Fruit fly (Drosophila melanogaster) whole organism, embryonic: ENCODE measurements around the gene CG10802.

Source experiments
- Adf1 ChIP-seq: fragments of 200-800 bp; sonication (Bioruptor generic); IDR thresholded peaks from 2 replicates; pipeline ENCODE4 v1.3.6; 2022; ENCODE audit warnings: missing biosample characterization, missing genetic modification characterization
- Atf6 ChIP-seq: fragments of 200-800 bp; sonication (Bioruptor generic); IDR thresholded peaks from 2 replicates; pipeline ENCODE4 v1.3.6; 2022; ENCODE audit warnings: missing biosample characterization, missing genetic modification characterization
- CG11504 ChIP-seq: fragments of 200-800 bp; sonication (Bioruptor generic); optimal IDR thresholded peaks from 3 replicates; lab custom pipeline; 2019; ENCODE audit warnings: missing biosample characterization, mild to moderate bottlenecking, missing genetic modification characterization, moderate library complexity
- CG11560 ChIP-seq: fragments of 200-800 bp; sonication (Bioruptor generic); IDR thresholded peaks from 3 replicates; pipeline ENCODE4 v1.3.6; 2022; ENCODE audit warnings: missing biosample characterization, missing genetic modification characterization
- CG14050 ChIP-seq: fragments of 200-800 bp; sonication (Bioruptor generic); IDR thresholded peaks from 3 replicates; pipeline ENCODE4 v1.3.6; 2022; ENCODE audit warnings: missing biosample characterization, missing genetic modification characterization
- CG16813 ChIP-seq: fragments of 200-800 bp; sonication (Bioruptor generic); IDR thresholded peaks from 3 replicates; pipeline ENCODE4 v1.3.6; 2022; ENCODE audit warnings: missing biosample characterization, missing genetic modification characterization; ENCODE audit not compliant: partially characterized antibody
- CG16863 ChIP-seq: fragments of 200-800 bp; sonication (Bioruptor generic); optimal IDR thresholded peaks from 3 replicates; lab custom pipeline; 2016; ENCODE audit warnings: missing biosample characterization, missing genetic modification characterization
- CG17361 ChIP-seq: fragments of 200-800 bp; sonication (Bioruptor generic); IDR thresholded peaks from 3 replicates; pipeline ENCODE4 v1.3.6; 2022; ENCODE audit warnings: missing biosample characterization, missing genetic modification characterization
- CG2129 ChIP-seq: fragments of 200-800 bp; sonication (Bioruptor generic); IDR thresholded peaks from 2 replicates; pipeline ENCODE4 v1.3.6; 2022; ENCODE audit warnings: missing biosample characterization, missing genetic modification characterization; ENCODE audit not compliant: partially characterized antibody
- CG2678 ChIP-seq: fragments of 200-800 bp; sonication (Bioruptor generic); optimal IDR thresholded peaks from 3 replicates; lab custom pipeline; 2019; ENCODE audit warnings: missing biosample characterization, mild to moderate bottlenecking, missing genetic modification characterization, moderate library complexity
- CG2712 ChIP-seq: fragments of 200-800 bp; optimal IDR thresholded peaks from 3 replicates; lab custom pipeline; 2019; ENCODE audit warnings: missing biosample characterization, mild to moderate bottlenecking, missing genetic modification characterization, moderate library complexity
- CG30020 ChIP-seq: fragments of 200-800 bp; optimal IDR thresholded peaks from 2 replicates; lab custom pipeline; 2019; ENCODE audit warnings: missing biosample characterization, mild to moderate bottlenecking, missing genetic modification characterization, moderate library complexity
- CG3065 ChIP-seq: fragments of 200-800 bp; sonication (Bioruptor generic); optimal IDR thresholded peaks from 2 replicates; lab custom pipeline; 2016; ENCODE audit warnings: missing biosample characterization, missing genetic modification characterization
- CG3163 ChIP-seq: fragments of 200-800 bp; sonication (Bioruptor generic); optimal IDR thresholded peaks from 3 replicates; lab custom pipeline; 2016; ENCODE audit warnings: missing biosample characterization, missing genetic modification characterization
- CG3838 ChIP-seq: fragments of 200-800 bp; sonication (Bioruptor generic); optimal IDR thresholded peaks from 3 replicates; lab custom pipeline; 2016; ENCODE audit warnings: missing biosample characterization, missing genetic modification characterization
- CG6765 ChIP-seq: fragments of 200-800 bp; sonication (Bioruptor generic); optimal IDR thresholded peaks from 3 replicates; lab custom pipeline; 2017; ENCODE audit warnings: missing biosample characterization, mild to moderate bottlenecking, missing genetic modification characterization
- CG6791 ChIP-seq: fragments of 200-800 bp; sonication (Bioruptor generic); IDR thresholded peaks from 3 replicates; pipeline ENCODE4 v1.3.6; 2022; ENCODE audit warnings: missing biosample characterization, missing genetic modification characterization; ENCODE audit not compliant: partially characterized antibody
- CG7786 ChIP-seq: fragments of 200-800 bp; sonication (Bioruptor generic); optimal IDR thresholded peaks from 2 replicates; lab custom pipeline; 2016; ENCODE audit warnings: missing biosample characterization, missing genetic modification characterization
- CG8290 ChIP-seq, 3 experiments: fragments of 200-800 bp; sonication (Bioruptor generic); optimal IDR thresholded peaks; 2 replicates each; lab custom pipeline; 2016 to 2019; ENCODE audit warnings: missing biosample characterization in 3 of 3, missing genetic modification characterization in 3 of 3, mild to moderate bottlenecking in 2 of 3, moderate library complexity in 1 of 3
- Chrac-16 ChIP-seq: fragments of 200-800 bp; sonication (Bioruptor generic); optimal IDR thresholded peaks from 3 replicates; lab custom pipeline; 2016; ENCODE audit warnings: missing biosample characterization, missing genetic modification characterization
- Gug ChIP-seq: fragments of 200-800 bp; sonication (Bioruptor generic); IDR thresholded peaks from 4 replicates; pipeline ENCODE4 v1.3.6; 2022; ENCODE audit warnings: missing biosample characterization, missing genetic modification characterization
- Hsf ChIP-seq: fragments of 200-800 bp; sonication (Bioruptor generic); optimal IDR thresholded peaks from 3 replicates; lab custom pipeline; 2016; ENCODE audit warnings: missing biosample characterization, missing genetic modification characterization
- Lim3 ChIP-seq: fragments of 200-800 bp; sonication (Bioruptor generic); IDR thresholded peaks from 2 replicates; pipeline ENCODE4 v1.3.6; 2022; ENCODE audit warnings: missing biosample characterization, missing genetic modification characterization
- Lpt ChIP-seq: fragments of >200 bp; optimal IDR thresholded peaks from 2 replicates; lab custom pipeline; 2018; ENCODE audit warnings: missing biosample characterization, missing genetic modification characterization
- Myb ChIP-seq: fragments of 200-800 bp; sonication (Bioruptor generic); optimal IDR thresholded peaks from 2 replicates; lab custom pipeline; 2016; ENCODE audit warnings: missing biosample characterization, missing genetic modification characterization
- YL-1 ChIP-seq: fragments of 200-800 bp; sonication (Bioruptor generic); optimal IDR thresholded peaks from 3 replicates; lab custom pipeline; 2017; ENCODE audit warnings: missing biosample characterization, mild to moderate bottlenecking, missing genetic modification characterization
- amos ChIP-seq: fragments of 200-800 bp; sonication (Bioruptor generic); IDR thresholded peaks from 2 replicates; pipeline ENCODE4 v1.3.6; 2022; ENCODE audit warnings: missing biosample characterization, missing genetic modification characterization; ENCODE audit not compliant: partially characterized antibody
- aop ChIP-seq: fragments of 200-800 bp; sonication (Bioruptor generic); IDR thresholded peaks from 2 replicates; pipeline ENCODE4 v1.3.6; 2022; ENCODE audit warnings: missing biosample characterization, missing genetic modification characterization
- bbx ChIP-seq: fragments of 200-800 bp; sonication (Bioruptor generic); IDR thresholded peaks from 2 replicates; pipeline ENCODE4 v1.3.6; 2022; ENCODE audit warnings: missing biosample characterization, missing genetic modification characterization; ENCODE audit not compliant: partially characterized antibody
- bsh ChIP-seq, 2 experiments: fragments of 200-800 bp; sonication (Bioruptor generic); optimal IDR thresholded peaks; 2 replicates each; lab custom pipeline; 2017 to 2018; ENCODE audit warnings: mild to moderate bottlenecking in 2 of 2, missing biosample characterization in 2 of 2, missing genetic modification characterization in 2 of 2, moderate library complexity in 1 of 2
- caup ChIP-seq: fragments of 200-800 bp; sonication (Bioruptor generic); optimal IDR thresholded peaks from 3 replicates; lab custom pipeline; 2017; ENCODE audit warnings: missing biosample characterization, mild to moderate bottlenecking, missing genetic modification characterization, moderate library complexity; ENCODE audit not compliant: severe bottlenecking
- corto ChIP-seq: fragments of 200-800 bp; sonication (Bioruptor generic); optimal IDR thresholded peaks from 2 replicates; lab custom pipeline; 2016; ENCODE audit warnings: missing biosample characterization, mild to moderate bottlenecking, missing genetic modification characterization, moderate library complexity
- cwo ChIP-seq: fragments of 200-800 bp; sonication (Bioruptor generic); optimal IDR thresholded peaks from 3 replicates; lab custom pipeline; 2017; ENCODE audit warnings: missing biosample characterization, missing genetic modification characterization, mild to moderate bottlenecking, moderate library complexity, missing genetic modification reagents
- da ChIP-seq: fragments of 200-800 bp; sonication (Bioruptor generic); optimal IDR thresholded peaks from 2 replicates; lab custom pipeline; 2016; ENCODE audit warnings: missing biosample characterization, missing genetic modification characterization
- dmrt11E ChIP-seq: fragments of 200-800 bp; sonication (Bioruptor generic); optimal IDR thresholded peaks from 3 replicates; lab custom pipeline; 2018; ENCODE audit warnings: missing biosample characterization, mild to moderate bottlenecking, missing genetic modification characterization, moderate library complexity
- exex ChIP-seq: fragments of 200-800 bp; sonication (Bioruptor generic); optimal IDR thresholded peaks from 4 replicates; lab custom pipeline; 2018; ENCODE audit warnings: missing biosample characterization, mild to moderate bottlenecking, missing genetic modification characterization, moderate library complexity
- ham ChIP-seq: fragments of 200-800 bp; sonication (Bioruptor generic); IDR thresholded peaks from 2 replicates; pipeline ENCODE4 v1.3.6; 2022; ENCODE audit warnings: missing biosample characterization, missing genetic modification characterization
- jumu ChIP-seq: fragments of 200-800 bp; sonication (Bioruptor generic); optimal IDR thresholded peaks from 3 replicates; lab custom pipeline; 2016; ENCODE audit warnings: missing biosample characterization, missing genetic modification characterization
- mirr ChIP-seq: fragments of 200-800 bp; sonication (Bioruptor generic); optimal IDR thresholded peaks from 3 replicates; lab custom pipeline; 2018; ENCODE audit warnings: missing biosample characterization, mild to moderate bottlenecking, missing genetic modification characterization
- sens ChIP-seq: fragments of 200-800 bp; sonication (Bioruptor generic); peaks from one replicate; lab custom pipeline; 2016; ENCODE audit warnings: missing biosample characterization, missing genetic modification characterization
- sqz ChIP-seq: fragments of 200-800 bp; sonication (Bioruptor generic); optimal IDR thresholded peaks from 3 replicates; lab custom pipeline; 2018; ENCODE audit warnings: missing biosample characterization, mild to moderate bottlenecking, missing genetic modification characterization
- sug ChIP-seq: fragments of 200-800 bp; optimal IDR thresholded peaks from 2 replicates; lab custom pipeline; 2019; ENCODE audit warnings: missing biosample characterization, mild to moderate bottlenecking, missing genetic modification characterization, moderate library complexity
- tap ChIP-seq: fragments of 200-800 bp; optimal IDR thresholded peaks from 3 replicates; lab custom pipeline; 2019; ENCODE audit warnings: missing biosample characterization, mild to moderate bottlenecking, missing genetic modification characterization, moderate library complexity
- tgo ChIP-seq: fragments of 200-800 bp; sonication (Bioruptor generic); IDR thresholded peaks from 3 replicates; pipeline ENCODE4 v1.3.6; 2022; ENCODE audit warnings: missing biosample characterization, missing genetic modification characterization
- tin ChIP-seq: fragments of 200-800 bp; sonication (Bioruptor generic); optimal IDR thresholded peaks from 3 replicates; lab custom pipeline; 2016; ENCODE audit warnings: missing biosample characterization, missing genetic modification characterization
- usp ChIP-seq: fragments of >200 bp; optimal IDR thresholded peaks from 2 replicates; lab custom pipeline; 2017; ENCODE audit warnings: missing biosample characterization, missing genetic modification characterization
- vfl ChIP-seq: fragments of 200-800 bp; sonication (Bioruptor generic); optimal IDR thresholded peaks from 2 replicates; lab custom pipeline; 2016; ENCODE audit warnings: missing biosample characterization, missing genetic modification characterization

Gene CG10802

DNA sequence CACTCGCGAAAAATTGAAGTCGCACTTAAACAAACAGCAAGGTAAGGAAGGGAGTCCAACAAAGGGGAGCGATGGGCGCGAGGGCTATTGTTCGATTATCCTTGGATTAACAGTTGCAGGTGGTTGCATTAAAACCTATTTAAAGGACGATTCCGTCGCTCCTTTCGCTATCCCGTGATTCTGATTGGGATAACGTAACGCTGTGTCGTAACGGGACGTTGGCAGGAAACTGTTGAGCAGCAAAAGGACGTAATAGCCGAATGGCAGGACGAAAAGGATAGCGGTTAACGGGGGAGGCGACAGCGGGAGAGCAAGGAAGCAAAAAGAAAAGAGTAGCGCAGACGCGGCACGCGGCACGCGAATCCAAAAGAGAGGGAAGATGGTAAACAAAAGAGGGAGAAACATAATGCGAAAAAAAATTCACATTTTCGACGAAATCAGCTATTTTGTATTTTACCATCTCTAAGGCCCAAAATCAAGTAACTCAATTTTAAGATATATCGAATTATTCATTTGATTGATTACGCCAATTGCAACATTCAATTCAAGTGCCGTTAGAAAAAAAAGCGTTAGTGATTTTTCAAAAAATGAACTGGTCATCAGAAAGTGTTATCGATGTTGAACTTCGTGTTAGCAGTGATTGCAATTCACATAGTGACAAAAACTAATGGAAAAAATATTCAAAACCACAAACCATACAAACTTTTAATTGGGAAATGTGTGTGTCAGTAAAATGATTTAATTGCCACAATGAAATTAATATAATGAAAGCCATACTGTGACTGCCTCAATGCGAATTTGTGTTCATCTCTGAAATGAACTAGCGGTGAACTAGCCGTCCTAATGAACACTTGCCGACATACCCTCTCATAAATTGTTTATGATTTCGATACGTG lies at the start of gene CG10802, which contains the start of gene CG10804 (continued):
- TF ChIP-seq Myb (GFP tag; lab: Kevin White, UChicago) (peak; percentile 97), Adf1 (GFP tag; lab: Robert Waterston, UW) (0 out of 2 replicates have a peak, but pooled peaks have one; percentile 36)

DNA sequence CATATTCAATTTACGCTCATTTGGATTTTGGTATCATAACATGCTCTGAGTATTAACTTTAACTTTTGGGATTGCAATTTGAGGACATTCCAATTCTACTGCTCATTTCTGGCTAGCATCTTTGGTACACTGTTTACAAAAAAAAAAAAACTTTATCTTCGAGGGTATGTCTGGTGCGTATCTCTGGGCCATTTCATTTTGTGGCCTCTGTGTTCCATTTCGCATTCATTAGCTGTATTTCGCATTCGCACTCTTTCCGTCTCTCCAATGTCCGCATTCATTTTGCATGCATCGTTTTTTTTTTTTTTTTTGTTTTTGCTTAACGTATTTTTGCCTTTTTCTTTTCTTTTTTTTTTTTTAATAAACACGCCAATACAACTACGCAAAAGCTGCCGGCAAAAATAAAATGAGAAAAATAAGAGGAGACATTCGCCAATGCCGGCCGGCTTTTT lies 49.1 kb upstream of the CG10802 start:
- no peak for TF ChIP-seq CG6765
- no peak for TF ChIP-seq exex (tag; lab: Kevin White, UChicago)
- TF ChIP-seq Chrac-16, result no peak
- TF ChIP-seq dmrt11E (tag; lab: Kevin White, UChicago), result no peak
- no peak for TF ChIP-seq tgo
- TF ChIP-seq CG30020 (tag; lab: Kevin White, UChicago), result no peak
- TF ChIP-seq caup, result no peak
- TF ChIP-seq jumu (GFP tag; lab: Kevin White, UChicago), result no peak
- no peak for TF ChIP-seq tin (GFP tag; lab: Kevin White, UChicago)
- TF ChIP-seq sug, result no peak
- TF ChIP-seq CG2712 (tag; lab: Kevin White, UChicago), result no peak
- TF ChIP-seq sens (GFP tag; lab: Kevin White, UChicago), result peak; percentile 43
- TF ChIP-seq Gug (GFP tag; lab: Robert Waterston, UW), result 0 out of 4 replicates have a peak, but pooled peaks have one; percentile 7
- no peak for TF ChIP-seq da (GFP tag; lab: Kevin White, UChicago)
- no peak for TF ChIP-seq CG3065 (GFP tag; lab: Kevin White, UChicago)
- no peak for TF ChIP-seq Lpt (GFP tag; lab: Kevin White, UChicago)
- TF ChIP-seq CG3838, result no peak
- no peak for TF ChIP-seq CG8290 (GFP tag; optimal IDR thresholded peaks at IDR 0.05; lab: Kevin White, UChicago)
- TF ChIP-seq CG8290 (tag; optimal IDR thresholded peaks at IDR 0.05; lab: Kevin White, UChicago), result no peak
- TF ChIP-seq CG2129 (GFP tag; lab: Robert Waterston, UW), result no peak
- TF ChIP-seq CG11560 (tag; lab: Robert Waterston, UW), result no peak
- TF ChIP-seq ham (GFP tag; lab: Robert Waterston, UW), result no peak
- no peak for TF ChIP-seq usp
- TF ChIP-seq vfl, result no peak
- no peak for TF ChIP-seq Lim3
- TF ChIP-seq aop (GFP tag; lab: Robert Waterston, UW), result no peak
- TF ChIP-seq CG7786 (GFP tag; lab: Kevin White, UChicago), result peak; percentile 7
- no peak for TF ChIP-seq mirr (GFP tag; lab: Kevin White, UChicago)
- TF ChIP-seq CG3163 (GFP tag; lab: Kevin White, UChicago), result no peak
- no peak for TF ChIP-seq CG16863 (GFP tag; lab: Kevin White, UChicago)
- TF ChIP-seq cwo (GFP tag; lab: Kevin White, UChicago), result no peak
- no peak for TF ChIP-seq sqz (GFP tag; lab: Kevin White, UChicago)
- TF ChIP-seq Hsf (GFP tag; lab: Kevin White, UChicago), result no peak
- TF ChIP-seq corto (GFP tag; lab: Kevin White, UChicago), result peak; percentile 79
- no peak for TF ChIP-seq CG6791 (GFP tag; lab: Robert Waterston, UW)
- peak in 1 of 2 experiments; percentile 73 for TF ChIP-seq bsh (GFP tag; optimal IDR thresholded peaks at IDR 0.05; lab: Kevin White, UChicago)
- TF ChIP-seq CG14050 (GFP tag; lab: Robert Waterston, UW), result 0 out of 3 replicates have a peak, but pooled peaks have one; percentile 23
- TF ChIP-seq CG2678 (tag; lab: Kevin White, UChicago), result peak; percentile 27
- TF ChIP-seq tap (tag; lab: Kevin White, UChicago), result no peak
- no peak for TF ChIP-seq YL-1 (GFP tag; lab: Kevin White, UChicago)
- TF ChIP-seq CG16813 (GFP tag; lab: Robert Waterston, UW), result no peak
- no peak for TF ChIP-seq Atf6 (GFP tag; lab: Robert Waterston, UW)
- TF ChIP-seq amos (GFP tag; lab: Robert Waterston, UW), result no peak
- TF ChIP-seq bbx, result no peak
- TF ChIP-seq CG11504, result peak; percentile 54
- no peak for TF ChIP-seq CG17361 (GFP tag; lab: Robert Waterston, UW)
